ENCODE assay signal across 4 worm cellular contexts in genomic region chrX:8368210-8368609, ce11.
TF ChIP-seq lines count a peak whose summit lies in the region.

No protein-coding gene starts in this region.

TF ChIP-seq in whole organism, L2 larva, 48 proteins besides CTCF, POLR2A, EP300 and RAD21 (continues in another document):
- TF ChIP-seq nhr-77 (tag; optimal IDR thresholded peaks at IDR 0.05; lab: Kevin White, UChicago) (no peak), elt-1 (tag; optimal IDR thresholded peaks at IDR 0.05; lab: Kevin White, UChicago) (no peak), ceh-16 (tag; optimal IDR thresholded peaks at IDR 0.05; lab: Kevin White, UChicago) (no peak), elt-3 (tag; optimal IDR thresholded peaks at IDR 0.05; lab: Kevin White, UChicago) (no peak), ztf-1 (GFP tag; conservative IDR thresholded peaks at IDR 0.05; lab: Robert Waterston, UW) (no peak), sma-9 (GFP tag; optimal IDR thresholded peaks at IDR 0.05; lab: Kevin White, UChicago) (peak; percentile 84), sma-9 (tag; optimal IDR thresholded peaks at IDR 0.05; lab: Kevin White, UChicago) (no peak), gmeb-1 (tag; optimal IDR thresholded peaks at IDR 0.05; lab: Kevin White, UChicago) (peak; percentile 77), alr-1 (tag; optimal IDR thresholded peaks at IDR 0.05; lab: Kevin White, UChicago) (no peak), ama-1 (optimal IDR thresholded peaks at IDR 0.05; lab: Kevin White, UChicago) (no peak), zag-1 (tag; optimal IDR thresholded peaks at IDR 0.05; lab: Kevin White, UChicago) (peak; percentile 11), mbf-1 (tag; optimal IDR thresholded peaks at IDR 0.05; lab: Kevin White, UChicago) (no peak), nhr-6 (tag; optimal IDR thresholded peaks at IDR 0.05; lab: Kevin White, UChicago) (peak; percentile 36), Y55F3AM.14 (GFP tag; optimal IDR thresholded peaks at IDR 0.05; lab: Kevin White, UChicago) (no peak), nhr-23 (tag; optimal IDR thresholded peaks at IDR 0.05; lab: Kevin White, UChicago) (no peak), lsy-2 (tag; optimal IDR thresholded peaks at IDR 0.05; lab: Kevin White, UChicago) (peak; percentile 63 to 83), egl-27 (tag; optimal IDR thresholded peaks at IDR 0.05; lab: Kevin White, UChicago) (peak; percentile 78), nhr-237 (tag; optimal IDR thresholded peaks at IDR 0.05; lab: Kevin White, UChicago) (no peak), R02D3.7 (tag; optimal IDR thresholded peaks at IDR 0.05; lab: Kevin White, UChicago) (no peak), dmd-4 (tag; optimal IDR thresholded peaks at IDR 0.05; lab: Kevin White, UChicago) (no peak), fos-1 (tag; optimal IDR thresholded peaks at IDR 0.05; lab: Kevin White, UChicago) (peak; percentile 86), crh-2 (tag; optimal IDR thresholded peaks at IDR 0.05; lab: Kevin White, UChicago) (peak; percentile 67), unc-62 (GFP tag; optimal IDR thresholded peaks at IDR 0.05; lab: Kevin White, UChicago) (no peak), mdl-1 (tag; optimal IDR thresholded peaks at IDR 0.05; lab: Kevin White, UChicago) (peak in 1 of 2 experiments; percentile 19)

TF ChIP-seq in whole organism, L4 larva, 104 proteins besides CTCF, POLR2A, EP300 and RAD21 (continues in another document):
- no peak for TF ChIP-seq madf-9 (GFP tag; conservative IDR thresholded peaks at IDR 0.05; lab: Robert Waterston, UW)
- 0 out of 2 replicates have a peak, but pooled peaks have one; percentile 52 for TF ChIP-seq pha-4 (GFP tag; IDR thresholded peaks at IDR 0.05; lab: Robert Waterston, UW)
- TF ChIP-seq pha-4 (tag; optimal IDR thresholded peaks at IDR 0.05; lab: Kevin White, UChicago): no peak
- TF ChIP-seq dmd-8 (GFP tag; IDR thresholded peaks at IDR 0.05; lab: Robert Waterston, UW): no peak
- TF ChIP-seq duxl-1 (tag; optimal IDR thresholded peaks at IDR 0.05; lab: Kevin White, UChicago; ENCODE audit: poor library complexity): no peak
- no peak for TF ChIP-seq nhr-102 (tag; optimal IDR thresholded peaks at IDR 0.05; lab: Kevin White, UChicago)
- no peak for TF ChIP-seq skn-1 (tag; optimal IDR thresholded peaks at IDR 0.05; lab: Kevin White, UChicago)
- TF ChIP-seq dve-1 (tag; optimal IDR thresholded peaks at IDR 0.05; lab: Kevin White, UChicago; ENCODE audit: insufficient read depth): peak; percentile 91
- TF ChIP-seq snpc-4 (tag; optimal IDR thresholded peaks at IDR 0.05; lab: Kevin White, UChicago): no peak
- TF ChIP-seq nhr-10 (tag; optimal IDR thresholded peaks at IDR 0.05; lab: Kevin White, UChicago): no peak
- TF ChIP-seq php-3 (GFP tag; IDR thresholded peaks at IDR 0.05; lab: Robert Waterston, UW): 0 out of 2 replicates have a peak, but pooled peaks have one; percentile 41
- no peak for TF ChIP-seq daf-12 (tag; optimal IDR thresholded peaks at IDR 0.05; lab: Kevin White, UChicago)
- no peak for TF ChIP-seq lin-39 (tag; optimal IDR thresholded peaks at IDR 0.05; lab: Kevin White, UChicago)
- TF ChIP-seq T20F7.1 (GFP tag; optimal IDR thresholded peaks at IDR 0.05; lab: Kevin White, UChicago): no peak
- TF ChIP-seq fos-1 (tag; optimal IDR thresholded peaks at IDR 0.05; lab: Kevin White, UChicago): no peak
- TF ChIP-seq ZK546.5 (tag; optimal IDR thresholded peaks at IDR 0.05; lab: Kevin White, UChicago): no peak
- TF ChIP-seq madf-5 (GFP tag; IDR thresholded peaks at IDR 0.05; lab: Robert Waterston, UW): no peak
- TF ChIP-seq Y75B8A.6 (GFP tag; IDR thresholded peaks at IDR 0.05; lab: Robert Waterston, UW): no peak
- TF ChIP-seq ama-1 (optimal IDR thresholded peaks at IDR 0.05; lab: Kevin White, UChicago): no peak
- no peak for TF ChIP-seq lin-15B (tag; optimal IDR thresholded peaks at IDR 0.05; lab: Kevin White, UChicago)
- TF ChIP-seq ZK337.2 (GFP tag; IDR thresholded peaks at IDR 0.05; lab: Robert Waterston, UW): no peak
- TF ChIP-seq nhr-28 (tag; optimal IDR thresholded peaks at IDR 0.05; lab: Kevin White, UChicago): peak; percentile 84
- TF ChIP-seq ceh-20 (GFP tag; IDR thresholded peaks at IDR 0.05; lab: Robert Waterston, UW): peak; percentile 58; the same call in 1 of the 2 replicates
- no peak for TF ChIP-seq gei-8 (GFP tag; optimal IDR thresholded peaks at IDR 0.05; lab: Kevin White, UChicago)

TF ChIP-seq in whole organism, late embryonic, 69 proteins besides CTCF, POLR2A, EP300 and RAD21 (continues in another document):
- no peak for TF ChIP-seq fax-1 (tag; optimal IDR thresholded peaks at IDR 0.05; lab: Kevin White, UChicago)
- TF ChIP-seq ceh-2 (tag; optimal IDR thresholded peaks at IDR 0.05; lab: Kevin White, UChicago): peak; percentile 13
- no peak for TF ChIP-seq elt-4 (tag; optimal IDR thresholded peaks at IDR 0.05; lab: Kevin White, UChicago)
- no peak for TF ChIP-seq pqm-1 (tag; optimal IDR thresholded peaks at IDR 0.05; lab: Kevin White, UChicago)
- no peak for TF ChIP-seq ahr-1 (tag; optimal IDR thresholded peaks at IDR 0.05; lab: Kevin White, UChicago)
- TF ChIP-seq hlh-30 (tag; optimal IDR thresholded peaks at IDR 0.05; lab: Kevin White, UChicago; ENCODE audit: insufficient read depth): peak; percentile 58
- peak; percentile 70 for TF ChIP-seq nfya-1 (tag; optimal IDR thresholded peaks at IDR 0.05; lab: Kevin White, UChicago)
- no peak for TF ChIP-seq T23F11.4 (GFP tag; optimal IDR thresholded peaks at IDR 0.05; lab: Kevin White, UChicago)
- TF ChIP-seq hlh-6 (tag; optimal IDR thresholded peaks at IDR 0.05; lab: Kevin White, UChicago): no peak
- no peak for TF ChIP-seq odd-2 (tag; optimal IDR thresholded peaks at IDR 0.05; lab: Kevin White, UChicago)
- TF ChIP-seq ceh-6 (GFP tag; optimal IDR thresholded peaks at IDR 0.05; lab: Kevin White, UChicago): no peak
- no peak for TF ChIP-seq mec-3 (tag; optimal IDR thresholded peaks at IDR 0.05; lab: Kevin White, UChicago; ENCODE audit: borderline replicate concordance)
- no peak for TF ChIP-seq tbx-7 (tag; optimal IDR thresholded peaks at IDR 0.05; lab: Kevin White, UChicago)
- no peak for TF ChIP-seq fkh-10 (GFP tag; optimal IDR thresholded peaks at IDR 0.05; lab: Kevin White, UChicago)
- no peak for TF ChIP-seq pros-1 (tag; optimal IDR thresholded peaks at IDR 0.05; lab: Kevin White, UChicago)
- TF ChIP-seq zip-5 (tag; optimal IDR thresholded peaks at IDR 0.05; lab: Kevin White, UChicago): no peak
- TF ChIP-seq lim-6 (tag; optimal IDR thresholded peaks at IDR 0.05; lab: Kevin White, UChicago): no peak
- TF ChIP-seq pha-2 (tag; optimal IDR thresholded peaks at IDR 0.05; lab: Kevin White, UChicago): no peak
- TF ChIP-seq tbx-2 (tag; optimal IDR thresholded peaks at IDR 0.05; lab: Kevin White, UChicago): peak; percentile 75
- TF ChIP-seq ztf-16 (tag; optimal IDR thresholded peaks at IDR 0.05; lab: Kevin White, UChicago): peak; percentile 1
- no peak for TF ChIP-seq rnt-1 (tag; optimal IDR thresholded peaks at IDR 0.05; lab: Kevin White, UChicago)
- TF ChIP-seq unc-3 (GFP tag; conservative IDR thresholded peaks at IDR 0.05; lab: Robert Waterston, UW): no peak; the same call in 1 of the 2 replicates
- TF ChIP-seq unc-3 (tag; optimal IDR thresholded peaks at IDR 0.05; lab: Kevin White, UChicago): no peak
- TF ChIP-seq K02D7.2 (tag; optimal IDR thresholded peaks at IDR 0.05; lab: Kevin White, UChicago): no peak
- no peak for TF ChIP-seq ceh-30 (tag; optimal IDR thresholded peaks at IDR 0.05; lab: Kevin White, UChicago)
- TF ChIP-seq eyg-1 (tag; optimal IDR thresholded peaks at IDR 0.05; lab: Kevin White, UChicago): no peak
- TF ChIP-seq ceh-14 (tag; optimal IDR thresholded peaks at IDR 0.05; lab: Kevin White, UChicago): no peak

TF ChIP-seq in whole organism, mixed stage, embryonic, 35 proteins besides CTCF, POLR2A, EP300 and RAD21:
- TF ChIP-seq ztf-11 (tag; optimal IDR thresholded peaks at IDR 0.05; lab: Kevin White, UChicago) (peak; percentile 44), lsy-2 (tag; optimal IDR thresholded peaks at IDR 0.05; lab: Kevin White, UChicago) (peak; percentile 56), lin-13 (tag; optimal IDR thresholded peaks at IDR 0.05; lab: Kevin White, UChicago) (peak; percentile 82), pha-4 (tag; optimal IDR thresholded peaks at IDR 0.05; lab: Kevin White, UChicago) (peak; percentile 69), ces-1 (GFP tag; optimal IDR thresholded peaks at IDR 0.05; lab: Kevin White, UChicago) (peak; percentile 8), ceh-43 (GFP tag; optimal IDR thresholded peaks at IDR 0.05; lab: Kevin White, UChicago) (no peak), mab-5 (tag; optimal IDR thresholded peaks at IDR 0.05; lab: Kevin White, UChicago) (no peak), hlh-1 (tag; optimal IDR thresholded peaks at IDR 0.05; lab: Kevin White, UChicago) (peak; percentile 11), cnd-1 (tag; optimal IDR thresholded peaks at IDR 0.05; lab: Kevin White, UChicago) (peak; percentile 51), elt-1 (tag; optimal IDR thresholded peaks at IDR 0.05; lab: Kevin White, UChicago; ENCODE audit: borderline replicate concordance, insufficient read depth) (no peak), sptf-1 (tag; optimal IDR thresholded peaks at IDR 0.05; lab: Kevin White, UChicago) (peak; percentile 62), mep-1 (tag; optimal IDR thresholded peaks at IDR 0.05; lab: Kevin White, UChicago) (peak; percentile 89), drap-1 (GFP tag; optimal IDR thresholded peaks at IDR 0.05; lab: Kevin White, UChicago) (peak; percentile 22), M03D4.4 (tag; optimal IDR thresholded peaks at IDR 0.05; lab: Kevin White, UChicago) (peak; percentile 37)
